Worm (Caenorhabditis elegans): ENCODE measurements around the gene B0554.5.

DNA sequence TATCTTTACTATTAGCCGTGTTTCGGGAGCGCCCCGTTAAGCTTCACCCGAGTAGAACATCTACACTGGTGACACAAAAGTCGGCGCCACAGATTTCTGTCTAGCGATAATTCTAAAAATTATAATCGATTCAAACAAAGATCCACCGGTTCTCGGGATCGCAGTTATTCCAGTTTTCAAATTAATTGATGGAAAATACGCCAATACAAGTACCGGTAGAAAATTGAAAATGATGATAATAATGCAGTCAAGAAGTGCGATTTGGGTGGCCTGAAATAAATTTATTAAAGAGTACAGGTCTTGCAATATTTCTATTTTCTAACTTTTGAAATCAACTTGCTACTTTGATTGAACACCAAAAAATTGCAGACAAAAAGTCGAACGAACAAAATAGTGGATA lies 43.3 kb downstream of the B0554.5 start:
- TF ChIP-seq bed-3 (GFP tag; optimal IDR thresholded peaks at IDR 0.05), result no peak
- TF ChIP-seq ztf-11 (tag; optimal IDR thresholded peaks at IDR 0.05), result no peak
- TF ChIP-seq nhr-28 (tag; optimal IDR thresholded peaks at IDR 0.05), result no peak
- TF ChIP-seq lsy-2 (tag; optimal IDR thresholded peaks at IDR 0.05), result no peak
- no peak for TF ChIP-seq nhr-237 (tag; optimal IDR thresholded peaks at IDR 0.05)
- no peak for TF ChIP-seq nhr-76 (tag; optimal IDR thresholded peaks at IDR 0.05)
- TF ChIP-seq elt-1 (tag; optimal IDR thresholded peaks at IDR 0.05; ENCODE audit: borderline replicate concordance, insufficient read depth), result no peak

Data from whole organism, mixed stage, embryonic.